Worm (Caenorhabditis elegans): ENCODE results near the gene kin-5.

kin-5 gene

ce11 chrIV:9993403-9994132 is 24.6 kb upstream of the kin-5 start:
- TF ChIP-seq pax-1 (tag; optimal IDR thresholded peaks at IDR 0.05) (no peak), gmeb-2 (tag; optimal IDR thresholded peaks at IDR 0.05) (no peak), K09A11.1 (tag; optimal IDR thresholded peaks at IDR 0.05; ENCODE audit: insufficient read depth) (no peak), unc-42 (tag; optimal IDR thresholded peaks at IDR 0.05) (no peak)

- TF ChIP-seq zip-5 (tag; optimal IDR thresholded peaks at IDR 0.05) (no peak), C08G9.2 (tag; optimal IDR thresholded peaks at IDR 0.05) (no peak), ceh-31 (tag; optimal IDR thresholded peaks at IDR 0.05) (no peak), hlh-8 (tag; optimal IDR thresholded peaks at IDR 0.05) (no peak), pha-4 (tag; optimal IDR thresholded peaks at IDR 0.05) (no peak), npax-4 (tag; optimal IDR thresholded peaks at IDR 0.05) (no peak)
Observed at ce11 chrIV:9989416-9989815, 20.4 kb upstream of the kin-5 start.

DNA sequence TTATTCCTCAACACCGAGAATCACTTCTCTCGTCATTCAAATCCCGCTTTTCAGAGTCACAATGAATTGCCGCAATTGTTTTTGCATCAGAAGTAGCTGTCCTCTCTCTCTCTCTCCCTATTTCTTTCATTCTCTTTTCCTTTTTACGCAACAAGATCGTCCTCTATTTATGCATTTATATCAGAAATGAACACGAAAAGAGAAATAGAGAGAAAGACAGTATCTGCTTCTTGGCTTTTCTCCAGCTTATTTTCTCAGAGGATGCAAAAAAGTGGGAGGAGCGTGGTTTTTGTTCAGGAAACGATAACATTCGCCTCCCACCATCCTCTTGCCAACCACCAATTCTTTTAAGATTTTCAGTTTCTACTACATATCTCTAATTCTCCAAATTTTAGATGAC is 13.9 kb upstream of the kin-5 start, which contains the start of gene mam-2:
Gene mam-2, plus strand, starts transcription at position 301 of the 400 bp plus-strand sequence.
- no peak for TF ChIP-seq unc-86 (tag; optimal IDR thresholded peaks at IDR 0.05)
- TF ChIP-seq tbx-7 (tag; optimal IDR thresholded peaks at IDR 0.05) = no peak
- TF ChIP-seq sox-4 (tag; optimal IDR thresholded peaks at IDR 0.05) = no peak
- no peak for TF ChIP-seq hlh-6 (tag; optimal IDR thresholded peaks at IDR 0.05)
- no peak for TF ChIP-seq unc-42 (tag; optimal IDR thresholded peaks at IDR 0.05)
- TF ChIP-seq nhr-11 (tag; optimal IDR thresholded peaks at IDR 0.05) = no peak
- TF ChIP-seq lin-11 (tag; optimal IDR thresholded peaks at IDR 0.05) = no peak
- no peak for TF ChIP-seq F13H6.1 (tag; optimal IDR thresholded peaks at IDR 0.05)
- no peak for TF ChIP-seq pqm-1 (tag; optimal IDR thresholded peaks at IDR 0.05)
- TF ChIP-seq ztf-16 (tag; optimal IDR thresholded peaks at IDR 0.05) = no peak
- TF ChIP-seq nhr-232 (tag; optimal IDR thresholded peaks at IDR 0.05) = no peak
- TF ChIP-seq lim-6 (tag; optimal IDR thresholded peaks at IDR 0.05) = no peak
- TF ChIP-seq sox-2 (GFP tag; IDR thresholded peaks at IDR 0.05) = no peak
- TF ChIP-seq ceh-34 (tag; optimal IDR thresholded peaks at IDR 0.05) = no peak

ce11 chrIV:9982226-9982794 is 13.3 kb upstream of the kin-5 start, which contains the start of gene rrp-1:
rrp-1 (minus strand) TSS chrIV:9982276.
- no peak for TF ChIP-seq hlh-13 (GFP tag; optimal IDR thresholded peaks at IDR 0.05)
- no peak for TF ChIP-seq sox-4 (tag; optimal IDR thresholded peaks at IDR 0.05)
- no peak for TF ChIP-seq pqm-1 (tag; optimal IDR thresholded peaks at IDR 0.05)

DNA sequence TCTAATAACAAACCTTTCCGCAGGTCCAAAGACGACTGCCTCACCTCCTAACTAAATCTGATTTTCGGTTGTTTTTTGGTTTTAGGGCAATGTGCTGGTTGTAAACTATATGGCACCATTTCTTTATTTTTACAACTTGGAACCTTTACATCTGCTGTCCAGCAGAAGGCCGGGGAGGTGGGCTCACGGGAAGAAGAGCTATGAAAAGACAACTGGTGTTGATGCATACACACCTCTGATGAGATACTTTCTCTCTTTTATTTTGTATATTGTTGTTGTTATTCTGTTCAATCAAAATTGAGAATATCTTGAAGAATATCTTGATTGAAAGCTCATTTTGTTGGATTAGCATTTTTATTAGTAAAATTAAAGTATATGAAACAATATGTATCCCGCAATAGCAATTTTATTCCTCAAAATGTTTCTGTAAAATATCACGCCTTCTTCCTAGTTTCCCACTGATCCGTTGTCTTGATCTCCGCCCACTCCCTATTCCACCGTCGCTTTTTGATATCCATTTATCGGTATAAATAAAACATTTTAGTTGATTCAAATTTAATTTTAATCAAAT is 8.7 kb upstream of the kin-5 start, which contains the start of gene dhp-2:
Gene dhp-2, plus strand, starts transcription at position 521 of the 571 bp plus-strand sequence.
- TF ChIP-seq ets-4 (tag; optimal IDR thresholded peaks at IDR 0.05) = no peak
- no peak for TF ChIP-seq elt-4 (tag; optimal IDR thresholded peaks at IDR 0.05)
- TF ChIP-seq ceh-22 (tag; optimal IDR thresholded peaks at IDR 0.05) = no peak
- no peak for TF ChIP-seq F13H6.1 (tag; optimal IDR thresholded peaks at IDR 0.05)
- TF ChIP-seq hlh-13 (GFP tag; optimal IDR thresholded peaks at IDR 0.05) = no peak

DNA sequence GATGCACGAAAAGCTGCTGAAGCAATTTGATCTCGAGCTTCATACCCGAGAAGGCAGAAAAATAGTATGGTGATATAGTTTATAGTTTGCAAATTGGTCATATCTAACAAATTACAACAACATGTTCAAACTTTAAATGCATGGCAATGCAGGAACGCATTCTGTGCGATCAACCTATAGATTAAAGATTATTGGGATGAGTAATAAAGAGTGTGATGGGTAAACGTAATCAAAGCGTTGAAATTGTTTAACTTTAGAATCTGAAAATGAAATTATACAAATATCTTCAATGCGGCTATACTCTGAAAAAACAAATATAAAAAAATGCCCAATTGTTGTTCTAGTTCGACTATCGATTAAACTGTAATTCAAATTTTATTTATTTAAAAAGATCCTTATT is 7.3 kb upstream of the kin-5 start, which contains the start of gene C47E12.14:
Gene C47E12.14, minus strand, starts transcription at position 101 of the 400 bp plus-strand sequence.
- TF ChIP-seq ceh-48 (tag; optimal IDR thresholded peaks at IDR 0.05) (no peak), ceh-9 (tag; optimal IDR thresholded peaks at IDR 0.05) (no peak), tbx-2 (tag; optimal IDR thresholded peaks at IDR 0.05) (no peak), nhr-11 (tag; optimal IDR thresholded peaks at IDR 0.05) (no peak), tbx-7 (tag; optimal IDR thresholded peaks at IDR 0.05) (no peak), sox-4 (tag; optimal IDR thresholded peaks at IDR 0.05) (no peak), fkh-6 (tag; optimal IDR thresholded peaks at IDR 0.05) (no peak), ahr-1 (tag; optimal IDR thresholded peaks at IDR 0.05) (no peak), pax-1 (tag; optimal IDR thresholded peaks at IDR 0.05) (no peak), zip-5 (tag; optimal IDR thresholded peaks at IDR 0.05) (no peak), F13H6.1 (tag; optimal IDR thresholded peaks at IDR 0.05) (no peak)
